Worm (Caenorhabditis elegans): Measurements from ENCODE around the gene dhs-23.

The dhs-23 gene

ce11 chrV:15415951-15416350, 34.9 kb downstream of the dhs-23 start, which contains the start of gene srh-265:
srh-265 (plus strand) TSS chrV:15416251.
- TF ChIP-seq ztf-16 (tag; optimal IDR thresholded peaks at IDR 0.05) (no peak), tbx-7 (tag; optimal IDR thresholded peaks at IDR 0.05) (no peak), ceh-48 (tag; optimal IDR thresholded peaks at IDR 0.05) (no peak), hlh-15 (tag; optimal IDR thresholded peaks at IDR 0.05) (no peak), ceh-2 (tag; optimal IDR thresholded peaks at IDR 0.05) (no peak), zip-5 (tag; optimal IDR thresholded peaks at IDR 0.05) (no peak), ceh-14 (tag; optimal IDR thresholded peaks at IDR 0.05) (no peak), hlh-13 (GFP tag; optimal IDR thresholded peaks at IDR 0.05) (no peak), npax-4 (tag; optimal IDR thresholded peaks at IDR 0.05) (no peak), tbx-2 (tag; optimal IDR thresholded peaks at IDR 0.05) (no peak), fkh-10 (GFP tag; optimal IDR thresholded peaks at IDR 0.05) (no peak), lin-11 (tag; optimal IDR thresholded peaks at IDR 0.05) (no peak), ceh-18 (tag; optimal IDR thresholded peaks at IDR 0.05) (no peak), pat-9 (tag; optimal IDR thresholded peaks at IDR 0.05) (no peak), lim-6 (tag; optimal IDR thresholded peaks at IDR 0.05) (no peak)

DNA sequence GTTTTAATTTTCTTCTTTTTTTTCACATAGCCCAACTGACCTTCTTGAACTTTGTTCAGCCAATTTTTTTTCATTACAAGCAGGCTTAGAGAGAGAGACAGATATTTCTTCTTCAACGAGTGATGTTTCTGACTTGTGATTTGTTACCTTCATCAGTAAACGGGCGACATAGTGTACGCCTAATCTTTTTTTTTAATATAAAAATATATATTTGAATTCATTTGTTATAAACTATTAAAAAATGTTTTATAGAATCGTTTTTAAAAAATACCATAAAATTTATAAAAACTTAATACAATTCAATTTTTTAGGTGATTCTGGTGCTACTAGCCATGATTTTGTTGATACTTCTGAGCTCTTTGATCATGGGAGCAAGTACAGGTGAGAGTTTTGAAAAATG, 36.8 kb downstream of the dhs-23 start, which contains the start of gene T06E6.10:
T06E6.10 (plus strand) TSS at position 301 of the 400 bp plus-strand sequence.
- TF ChIP-seq ceh-19 (GFP tag; optimal IDR thresholded peaks at IDR 0.05) (no peak), pat-9 (tag; optimal IDR thresholded peaks at IDR 0.05) (no peak), ceh-18 (tag; optimal IDR thresholded peaks at IDR 0.05) (no peak), ceh-30 (tag; optimal IDR thresholded peaks at IDR 0.05) (no peak), fax-1 (tag; optimal IDR thresholded peaks at IDR 0.05) (no peak), K02D7.2 (tag; optimal IDR thresholded peaks at IDR 0.05) (no peak), pros-1 (tag; optimal IDR thresholded peaks at IDR 0.05) (no peak), unc-42 (tag; optimal IDR thresholded peaks at IDR 0.05) (no peak), pag-3 (tag; optimal IDR thresholded peaks at IDR 0.05; ENCODE audit: borderline replicate concordance) (no peak), unc-55 (GFP tag; optimal IDR thresholded peaks at IDR 0.05) (no peak), odd-2 (tag; optimal IDR thresholded peaks at IDR 0.05) (no peak), T23F11.4 (GFP tag; optimal IDR thresholded peaks at IDR 0.05) (no peak), lim-6 (tag; optimal IDR thresholded peaks at IDR 0.05) (no peak), ztf-16 (tag; optimal IDR thresholded peaks at IDR 0.05) (no peak), C08G9.2 (tag; optimal IDR thresholded peaks at IDR 0.05) (no peak), ceh-45 (GFP tag; IDR thresholded peaks at IDR 0.05) (no peak), npax-4 (tag; optimal IDR thresholded peaks at IDR 0.05) (no peak), unc-3 (GFP tag; conservative IDR thresholded peaks at IDR 0.05) (no peak), unc-3 (tag; optimal IDR thresholded peaks at IDR 0.05) (no peak)

- TF ChIP-seq ceh-9 (tag; optimal IDR thresholded peaks at IDR 0.05) (no peak), lim-6 (tag; optimal IDR thresholded peaks at IDR 0.05) (no peak)
These were observed 42.6 kb downstream of the dhs-23 start, which contains the start of gene fbxa-104 for ce11 chrV:15423601-15424000. fbxa-104 (minus strand) TSS chrV:15423683.

ce11 chrV:15425368-15426091, 44.5 kb downstream of the dhs-23 start, which contains the start of gene Y36E3A.2:
Y36E3A.2 (plus strand) TSS chrV:15426041.
- TF ChIP-seq dve-1 (tag; optimal IDR thresholded peaks at IDR 0.05) (no peak), nfya-1 (tag; optimal IDR thresholded peaks at IDR 0.05) (no peak), pax-1 (tag; optimal IDR thresholded peaks at IDR 0.05) (no peak), ceh-30 (tag; optimal IDR thresholded peaks at IDR 0.05) (no peak), ztf-16 (tag; optimal IDR thresholded peaks at IDR 0.05) (no peak), T23F11.4 (GFP tag; optimal IDR thresholded peaks at IDR 0.05) (no peak)

DNA sequence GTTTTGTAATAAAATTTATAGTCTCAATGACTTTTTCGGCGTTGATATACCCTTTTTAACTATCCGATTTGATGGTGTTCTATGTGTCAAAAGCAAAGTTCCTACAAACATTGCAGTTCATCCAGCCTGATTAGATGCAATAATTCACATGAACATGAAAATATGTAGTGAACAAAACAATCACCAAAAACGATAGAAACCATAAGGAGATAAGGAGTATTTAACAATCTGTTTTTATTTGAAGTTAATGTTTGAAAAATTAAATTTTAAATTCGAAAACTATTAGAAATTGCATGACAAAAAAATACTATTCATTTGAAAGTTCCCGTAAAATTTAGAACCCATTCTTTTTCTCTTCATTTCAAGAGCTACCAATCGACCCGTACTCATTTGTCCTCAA, 45.9 kb downstream of the dhs-23 start, which contains the start of gene fbxa-209:
fbxa-209 (minus strand) TSS at position 101 of the 400 bp plus-strand sequence.
- TF ChIP-seq pax-1 (tag; optimal IDR thresholded peaks at IDR 0.05), result no peak
- TF ChIP-seq ceh-19 (GFP tag; optimal IDR thresholded peaks at IDR 0.05), result no peak
- TF ChIP-seq tbx-7 (tag; optimal IDR thresholded peaks at IDR 0.05), result no peak
- TF ChIP-seq pat-9 (tag; optimal IDR thresholded peaks at IDR 0.05), result no peak
- no peak for TF ChIP-seq ama-1 (optimal IDR thresholded peaks at IDR 0.05)
- no peak for TF ChIP-seq hlh-15 (tag; optimal IDR thresholded peaks at IDR 0.05)
- no peak for TF ChIP-seq ceh-31 (tag; optimal IDR thresholded peaks at IDR 0.05)
- TF ChIP-seq ceh-34 (tag; optimal IDR thresholded peaks at IDR 0.05), result no peak
- no peak for TF ChIP-seq pqm-1 (tag; optimal IDR thresholded peaks at IDR 0.05)
- TF ChIP-seq ceh-14 (tag; optimal IDR thresholded peaks at IDR 0.05), result no peak
- no peak for TF ChIP-seq syd-9 (tag; optimal IDR thresholded peaks at IDR 0.05)
- TF ChIP-seq hlh-8 (tag; optimal IDR thresholded peaks at IDR 0.05), result no peak
- no peak for TF ChIP-seq sdc-2 (tag; optimal IDR thresholded peaks at IDR 0.05)
- no peak for TF ChIP-seq che-1 (tag; optimal IDR thresholded peaks at IDR 0.05)
- no peak for TF ChIP-seq nhr-232 (tag; optimal IDR thresholded peaks at IDR 0.05)
